Fruit fly (Drosophila melanogaster): Measurements from ENCODE around the gene Ir94b.

dm6 chr3R:22158243-22158642 is 41.2 kb upstream of the Ir94b start:
- no peak for TF ChIP-seq psq (optimal IDR thresholded peaks at IDR 0.05)
- TF ChIP-seq CG8478 (optimal IDR thresholded peaks at IDR 0.05) = no peak
- TF ChIP-seq Dll (optimal IDR thresholded peaks at IDR 0.05) = no peak
- TF ChIP-seq EcR (GFP tag; optimal IDR thresholded peaks at IDR 0.05) = no peak
- no peak for TF ChIP-seq usp (GFP tag; optimal IDR thresholded peaks at IDR 0.05)
- TF ChIP-seq pan (optimal IDR thresholded peaks at IDR 0.05) = no peak

Data from whole organism.